Worm (Caenorhabditis elegans) whole organism, young adult: ENCODE results near the gene prx-19.
A peak's percentile ranks its signal among the peaks of the same experiment; 100 is the strongest.

Experiments
- C06A6.2 ChIP-seq: fragments of 200-800 bp; sonication (Bioruptor generic); conservative IDR thresholded peaks from 2 replicates; pipeline ENCODE4 v1.3.6; 2022; ENCODE audit warnings: missing genetic modification characterization, missing compliant biosample characterization
- F37B4.10 ChIP-seq: fragments of 200-800 bp; sonication (Bioruptor generic); IDR thresholded peaks from 2 replicates; pipeline ENCODE4 v1.3.6; 2022; ENCODE audit warnings: missing genetic modification characterization, missing compliant biosample characterization
- F57C9.4 ChIP-seq: sonication (generic microtip); optimal IDR thresholded peaks from 2 replicates; lab custom pipeline; 2017; ENCODE audit warnings: mild to moderate bottlenecking, missing genetic modification characterization, missing compliant biosample characterization
- K11D2.4 ChIP-seq: fragments of 200-800 bp; sonication (Bioruptor generic); IDR thresholded peaks from 2 replicates; pipeline ENCODE4 v1.3.6; 2022; ENCODE audit warnings: missing genetic modification reagents, missing genetic modification characterization, missing compliant biosample characterization
- T07F8.4 ChIP-seq: sonication (generic microtip); optimal IDR thresholded peaks from 2 replicates; lab custom pipeline; 2016; ENCODE audit warnings: mild to moderate bottlenecking, missing genetic modification characterization, moderate library complexity, missing compliant biosample characterization
- Y53F4B.3 ChIP-seq: fragments of 200-800 bp; sonication (Bioruptor generic); IDR thresholded peaks from 2 replicates; pipeline ENCODE4 v1.3.6; 2022; ENCODE audit warnings: missing genetic modification reagents, missing genetic modification characterization, missing compliant biosample characterization
- Y53G8AR.9 ChIP-seq: fragments of 200-800 bp; sonication (Bioruptor generic); conservative IDR thresholded peaks from 2 replicates; pipeline ENCODE4 v1.3.6; 2022; ENCODE audit warnings: missing genetic modification reagents, missing genetic modification characterization, missing compliant biosample characterization
- ama-1 ChIP-seq, 3 experiments: fragments of 150-350 bp in 1 of 3; sonication (generic microtip) in 2 of 3; optimal IDR thresholded peaks; 2 replicates each; lab custom pipeline; 2014 to 2018; ENCODE audit warnings: missing biosample characterization in 2 of 3, missing genetic modification characterization in 2 of 3, missing genetic modification reagents in 2 of 3
- aptf-3 ChIP-seq: fragments of 200-800 bp; sonication (Bioruptor generic); IDR thresholded peaks from 2 replicates; pipeline ENCODE4 v1.3.6; 2022; ENCODE audit warnings: missing genetic modification characterization, missing compliant biosample characterization
- cebp-2 ChIP-seq: fragments of 200-800 bp; sonication (Bioruptor generic); IDR thresholded peaks from 2 replicates; pipeline ENCODE4 v1.3.6; 2022; ENCODE audit warnings: missing genetic modification characterization, missing compliant biosample characterization
- ceh-27 ChIP-seq: fragments of 200-800 bp; sonication (Bioruptor generic); optimal IDR thresholded peaks from 2 replicates; lab custom pipeline; 2018; ENCODE audit warnings: mild to moderate bottlenecking, missing genetic modification characterization, moderate library complexity, missing compliant biosample characterization
- ceh-40 ChIP-seq: fragments of 200-800 bp; sonication (Bioruptor generic); IDR thresholded peaks from 2 replicates; pipeline ENCODE4 v1.3.6; 2022; ENCODE audit warnings: missing genetic modification characterization, missing compliant biosample characterization
- ceh-58 ChIP-seq: fragments of 200-800 bp; sonication (Bioruptor generic); IDR thresholded peaks from 2 replicates; pipeline ENCODE4 v1.3.6; 2022; ENCODE audit warnings: missing genetic modification characterization, missing compliant biosample characterization
- chd-7 ChIP-seq: sonication (generic microtip); optimal IDR thresholded peaks from 2 replicates; lab custom pipeline; 2016; ENCODE audit warnings: mild to moderate bottlenecking, missing genetic modification characterization, moderate library complexity, missing compliant biosample characterization
- die-1 ChIP-seq: sonication (generic microtip); optimal IDR thresholded peaks from 2 replicates; lab custom pipeline; 2016; ENCODE audit warnings: missing genotype, mild to moderate bottlenecking, missing genetic modification characterization, missing compliant biosample characterization
- efl-1 ChIP-seq: fragments of 150-350 bp; optimal IDR thresholded peaks from 2 replicates; lab custom pipeline; 2014; ENCODE audit warnings: missing biosample characterization, missing genetic modification reagents, missing genetic modification characterization
- ets-4 ChIP-seq: fragments of 200-800 bp; sonication (Bioruptor generic); optimal IDR thresholded peaks from 2 replicates; lab custom pipeline; 2018; ENCODE audit warnings: mild to moderate bottlenecking, missing genetic modification characterization, missing compliant biosample characterization
- fkh-3 ChIP-seq: sonication (generic microtip); optimal IDR thresholded peaks from 2 replicates; lab custom pipeline; 2016; ENCODE audit warnings: mild to moderate bottlenecking, missing genetic modification characterization, missing compliant biosample characterization
- hmg-20 ChIP-seq: fragments of 200-800 bp; sonication (Bioruptor generic); IDR thresholded peaks from 2 replicates; pipeline ENCODE4 v1.3.6; 2022; ENCODE audit warnings: missing genetic modification reagents, missing genetic modification characterization, missing compliant biosample characterization
- hrde-1 ChIP-seq: sonication (generic microtip); optimal IDR thresholded peaks from 2 replicates; lab custom pipeline; 2016; ENCODE audit warnings: missing genetic modification characterization, mild to moderate bottlenecking, missing compliant biosample characterization, moderate library complexity, missing genotype, missing genetic modification reagents, borderline replicate concordance
- hsf-1 ChIP-seq: fragments of 200-800 bp; sonication (Bioruptor generic); IDR thresholded peaks from 2 replicates; pipeline ENCODE4 v1.3.6; 2022; ENCODE audit warnings: missing genetic modification reagents, missing genetic modification characterization, missing compliant biosample characterization
- lag-1 ChIP-seq: fragments of 200-800 bp; sonication (Bioruptor generic); IDR thresholded peaks from 2 replicates; pipeline ENCODE4 v1.3.6; 2022; ENCODE audit warnings: missing genetic modification reagents, missing genetic modification characterization, missing compliant biosample characterization
- lin-26 ChIP-seq: fragments of 200-800 bp; sonication (Bioruptor generic); IDR thresholded peaks from 2 replicates; pipeline ENCODE4 v1.3.6; 2022; ENCODE audit warnings: missing genetic modification reagents, missing genetic modification characterization, missing compliant biosample characterization
- madf-3 ChIP-seq: fragments of 200-800 bp; sonication (Bioruptor generic); IDR thresholded peaks from 2 replicates; pipeline ENCODE4 v1.3.6; 2022; ENCODE audit warnings: missing genetic modification reagents, missing genetic modification characterization, missing compliant biosample characterization
- madf-8 ChIP-seq: fragments of 200-800 bp; sonication (Bioruptor generic); conservative IDR thresholded peaks from 2 replicates; pipeline ENCODE4 v1.3.6; 2022; ENCODE audit warnings: missing genetic modification reagents, missing genetic modification characterization, missing compliant biosample characterization
- mcd-1 ChIP-seq: fragments of 200-800 bp; sonication (Bioruptor generic); IDR thresholded peaks from 2 replicates; pipeline ENCODE4 v1.3.6; 2022; ENCODE audit warnings: missing genetic modification reagents, missing genetic modification characterization, missing compliant biosample characterization
- mxl-1 ChIP-seq: sonication (generic microtip); optimal IDR thresholded peaks from 2 replicates; lab custom pipeline; 2016; ENCODE audit warnings: missing genetic modification characterization, missing compliant biosample characterization
- nfya-1 ChIP-seq: sonication (generic microtip); optimal IDR thresholded peaks from 2 replicates; lab custom pipeline; 2017; ENCODE audit warnings: antibody characterized with exemption, missing compliant biosample characterization, missing genetic modification characterization, borderline replicate concordance; ENCODE audit not compliant: insufficient read depth
- rpc-1 ChIP-seq, 2 experiments: fragments of 150-350 bp in 1 of 2; sonication (generic microtip) in 1 of 2; optimal IDR thresholded peaks; 2 replicates each; lab custom pipeline; 2014 to 2018; ENCODE audit warnings: missing biosample characterization in 1 of 2, missing genetic modification characterization in 1 of 2, missing genetic modification reagents in 1 of 2, missing genotype in 1 of 2
- sea-2 ChIP-seq: fragments of 200-800 bp; sonication (Bioruptor generic); IDR thresholded peaks from 2 replicates; pipeline ENCODE4 v1.3.6; 2022; ENCODE audit warnings: missing genetic modification characterization, missing compliant biosample characterization
- snpc-1.1 ChIP-seq: sonication (generic microtip); optimal IDR thresholded peaks from 2 replicates; lab custom pipeline; 2017; ENCODE audit warnings: missing genetic modification characterization, mild to moderate bottlenecking, missing compliant biosample characterization, antibody characterized with exemption, moderate library complexity, missing genotype, missing genetic modification reagents; ENCODE audit not compliant: insufficient read depth
- sptf-2 ChIP-seq: fragments of 200-800 bp; sonication (Bioruptor generic); optimal IDR thresholded peaks from 2 replicates; lab custom pipeline; 2018; ENCODE audit warnings: mild to moderate bottlenecking, missing genetic modification characterization, missing compliant biosample characterization
- tbp1 ChIP-seq: fragments of 200-800 bp; sonication (Bioruptor generic); optimal IDR thresholded peaks from 2 replicates; lab custom pipeline; 2018; ENCODE audit warnings: mild to moderate bottlenecking, missing genetic modification characterization, missing compliant biosample characterization
- ztf-25 ChIP-seq: fragments of 200-800 bp; sonication (Bioruptor generic); IDR thresholded peaks from 2 replicates; pipeline ENCODE4 v1.3.6; 2022; ENCODE audit warnings: missing genetic modification reagents, missing genetic modification characterization, missing compliant biosample characterization

Gene prx-19

DNA sequence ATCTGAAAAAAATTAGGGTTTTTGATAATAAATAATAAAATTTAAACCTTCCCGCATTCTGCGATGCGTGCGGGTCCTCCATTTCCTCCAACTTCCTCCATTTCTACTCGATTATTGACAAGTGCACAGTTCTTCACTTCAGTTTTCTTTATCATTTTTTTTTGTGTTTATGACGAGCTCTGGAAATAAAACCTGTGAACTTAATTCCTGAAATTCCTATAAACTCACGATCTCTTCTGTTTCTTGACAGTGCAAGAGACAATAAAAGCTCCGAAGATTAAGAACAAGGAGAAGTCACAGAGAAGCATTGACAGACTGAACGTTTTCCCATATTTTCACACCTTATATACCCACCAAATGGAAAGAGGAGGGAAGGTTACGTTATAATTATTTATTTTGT is 37.2 kb downstream of the prx-19 start, which contains the start of gene K02D10.3:
Gene K02D10.3, minus strand, starts transcription at position 101 of the 400 bp plus-strand sequence.
- TF ChIP-seq tbp1 (GFP tag; lab: Kevin White, UChicago) (no peak), lag-1 (GFP tag; lab: Robert Waterston, UW) (no peak), C06A6.2 (no peak), T07F8.4 (tag; lab: Kevin White, UChicago) (no peak), K11D2.4 (GFP tag; lab: Robert Waterston, UW) (no peak), madf-8 (no peak), madf-3 (no peak), snpc-1.1 (tag; lab: Kevin White, UChicago) (no peak), rpc-1 (optimal IDR thresholded peaks at IDR 0.05; lab: Kevin White, UChicago) (no peak), rpc-1 (tag; optimal IDR thresholded peaks at IDR 0.05; lab: Kevin White, UChicago) (no peak), mcd-1 (GFP tag; lab: Robert Waterston, UW) (no peak), ceh-27 (GFP tag; lab: Kevin White, UChicago) (no peak), hsf-1 (no peak), nfya-1 (tag; lab: Kevin White, UChicago) (no peak), fkh-3 (no peak), F37B4.10 (no peak), sptf-2 (no peak), cebp-2 (GFP tag; lab: Robert Waterston, UW) (no peak), hrde-1 (tag; lab: Kevin White, UChicago) (no peak), sea-2 (GFP tag; lab: Robert Waterston, UW) (no peak), Y53G8AR.9 (GFP tag; lab: Robert Waterston, UW) (no peak)
- TF ChIP-seq, all 124 proteins: peak for 0

DNA sequence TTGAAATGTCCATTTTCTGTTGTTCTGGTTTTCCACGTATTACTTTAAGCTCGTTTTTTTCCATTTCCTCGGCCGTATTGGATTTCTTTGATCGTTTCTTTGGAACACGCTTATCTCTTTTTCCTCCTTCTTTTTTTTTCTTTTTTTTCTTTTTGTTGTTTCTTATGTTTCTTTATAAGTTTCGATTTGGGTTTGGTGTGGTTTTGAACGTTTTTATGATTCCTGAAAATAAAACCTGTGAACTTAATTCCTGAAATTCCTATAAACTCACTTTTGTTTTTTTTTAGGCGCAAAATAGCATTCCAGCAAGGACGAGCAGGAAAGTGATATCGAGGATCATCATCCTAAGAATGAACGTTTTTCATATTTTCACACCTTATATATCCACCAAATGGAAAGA is 37.9 kb downstream of the prx-19 start, which contains the start of gene K02D10.2:
Gene K02D10.2, minus strand, starts transcription at position 101 of the 400 bp plus-strand sequence.
- TF ChIP-seq ceh-58: no peak

ce11 chrIII:8770243-8770642 is 38.9 kb downstream of the prx-19 start:
- TF ChIP-seq rpc-1 (optimal IDR thresholded peaks at IDR 0.05; lab: Kevin White, UChicago) (no peak), rpc-1 (tag; optimal IDR thresholded peaks at IDR 0.05; lab: Kevin White, UChicago) (no peak), mcd-1 (GFP tag; lab: Robert Waterston, UW) (no peak), lin-26 (GFP tag; lab: Robert Waterston, UW) (peak; percentile 59; the same call in 1 of the 2 replicates), ztf-25 (GFP tag; lab: Robert Waterston, UW) (no peak), ets-4 (GFP tag; lab: Kevin White, UChicago) (no peak), snpc-1.1 (tag; lab: Kevin White, UChicago) (no peak), efl-1 (GFP tag; lab: Kevin White, UChicago) (no peak), ceh-40 (GFP tag; lab: Robert Waterston, UW) (no peak)
- TF ChIP-seq, all 124 proteins: peak for 1

ce11 chrIII:8769253-8769652 is 39.8 kb downstream of the prx-19 start, which contains the start of gene K02D10.1:
TSS of gene K02D10.1 (plus strand) at chrIII:8769536.
- TF ChIP-seq chd-7 (tag; lab: Kevin White, UChicago) (no peak), die-1 (tag; lab: Kevin White, UChicago) (no peak), sea-2 (GFP tag; lab: Robert Waterston, UW) (no peak), hmg-20 (GFP tag; lab: Robert Waterston, UW) (no peak), mxl-1 (tag; lab: Kevin White, UChicago) (no peak), aptf-3 (no peak), Y53F4B.3 (GFP tag; lab: Robert Waterston, UW) (no peak), F57C9.4 (tag; lab: Kevin White, UChicago) (no peak), ama-1 (optimal IDR thresholded peaks at IDR 0.05; lab: Kevin White, UChicago) (peak; percentile 56), ama-1 (GFP tag; optimal IDR thresholded peaks at IDR 0.05; lab: Kevin White, UChicago) (no peak)
- TF ChIP-seq, all 124 proteins: peak for 1
